Fruit fly (Drosophila melanogaster): ENCODE data around the gene naz.

dm6 chr3R:18314320-18314719 lies 14.4 kb downstream of the naz start, which contains the start of gene PKD:
- TF ChIP-seq h (GFP tag; optimal IDR thresholded peaks at IDR 0.05) (no peak), foxo (GFP tag; optimal IDR thresholded peaks at IDR 0.05) (no peak), pan (optimal IDR thresholded peaks at IDR 0.05) (no peak), CG32264 (GFP tag; optimal IDR thresholded peaks at IDR 0.05) (no peak), usp (GFP tag; optimal IDR thresholded peaks at IDR 0.05) (no peak)
